Fruit fly (Drosophila melanogaster): ENCODE results near the gene nac.

Gene nac

dm6 chr3R:8333768-8334470 is 30.1 kb upstream of the nac start, which contains the start of gene Poxm (continued):
- peak; percentile 90 for TF ChIP-seq Sox102F (GFP tag; optimal IDR thresholded peaks at IDR 0.05)
- TF ChIP-seq Vsx1 (GFP tag; optimal IDR thresholded peaks at IDR 0.05) = peak; percentile 69
- peak; percentile 84 for TF ChIP-seq CG10462 (GFP tag; optimal IDR thresholded peaks at IDR 0.05)
- peak; percentile 96 for TF ChIP-seq CG10979 (tag; optimal IDR thresholded peaks at IDR 0.05)
- TF ChIP-seq mld (GFP tag; IDR thresholded peaks at IDR 0.05; ENCODE audit: partially characterized antibody) = 0 out of 3 replicates have a peak, but pooled peaks have one; percentile 49
- peak; percentile 82 for TF ChIP-seq Hsf (GFP tag; optimal IDR thresholded peaks at IDR 0.05)
- TF ChIP-seq eyg (GFP tag; optimal IDR thresholded peaks at IDR 0.05) = peak; percentile 14
- TF ChIP-seq ci (GFP tag; IDR thresholded peaks at IDR 0.05) = 0 out of 3 replicates have a peak, but pooled peaks have one; percentile 28
- TF ChIP-seq ind (GFP tag; optimal IDR thresholded peaks at IDR 0.05) = peak; percentile 86
- TF ChIP-seq lab (GFP tag; optimal IDR thresholded peaks at IDR 0.05) = peak; percentile 77
- TF ChIP-seq CG8944 (GFP tag; optimal IDR thresholded peaks at IDR 0.05) = peak; percentile 40
- peak; percentile 84 for TF ChIP-seq CG15011 (GFP tag; optimal IDR thresholded peaks at IDR 0.05)
- TF ChIP-seq Hey (tag; optimal IDR thresholded peaks at IDR 0.05) = no peak
- peak; percentile 92 for TF ChIP-seq Drgx (GFP tag; IDR thresholded peaks at IDR 0.05)
- TF ChIP-seq CG15269 (tag; optimal IDR thresholded peaks at IDR 0.05) = peak; percentile 92
- TF ChIP-seq Doc2 (GFP tag; IDR thresholded peaks at IDR 0.05) = peak; percentile 67; the same call in 1 of the 2 replicates
- peak; percentile 95 for TF ChIP-seq CG14710 (tag; optimal IDR thresholded peaks at IDR 0.05)
- peak; percentile 68; the same call in 1 of the 2 replicates for TF ChIP-seq gsb (GFP tag; IDR thresholded peaks at IDR 0.05)
- peak; percentile 79 for TF ChIP-seq ase (GFP tag; IDR thresholded peaks at IDR 0.05)
- peak; percentile 89 for TF ChIP-seq ssp (GFP tag; IDR thresholded peaks at IDR 0.05)
- TF ChIP-seq CG1832 (GFP tag; optimal IDR thresholded peaks at IDR 0.05) = peak; percentile 34
- peak; percentile 95 for TF ChIP-seq CG30403 (GFP tag; optimal IDR thresholded peaks at IDR 0.05)
- TF ChIP-seq lov (optimal IDR thresholded peaks at IDR 0.05) = no peak
- no peak for TF ChIP-seq lov (GFP tag; IDR thresholded peaks at IDR 0.05)
- peak; percentile 92 for TF ChIP-seq CG1602 (GFP tag; optimal IDR thresholded peaks at IDR 0.05)
- peak; percentile 26; the same call in 1 of the 2 replicates for TF ChIP-seq CG43689 (GFP tag; IDR thresholded peaks at IDR 0.05)
- peak; percentile 74 for TF ChIP-seq CG13123 (GFP tag; optimal IDR thresholded peaks at IDR 0.05)
- peak; percentile 94 for TF ChIP-seq dysf (GFP tag; IDR thresholded peaks at IDR 0.05)
- no peak for TF ChIP-seq CHES-1-like (GFP tag; optimal IDR thresholded peaks at IDR 0.05)
- peak; percentile 72; the same call in 2 of the 3 replicates for TF ChIP-seq gce (GFP tag; IDR thresholded peaks at IDR 0.05)
- peak; percentile 94 for TF ChIP-seq Ptx1 (GFP tag; IDR thresholded peaks at IDR 0.05)
- peak; percentile 91 for TF ChIP-seq dmrt11E (tag; optimal IDR thresholded peaks at IDR 0.05)
- no peak for TF ChIP-seq usp (GFP tag; optimal IDR thresholded peaks at IDR 0.05)
- TF ChIP-seq Sry-δ (GFP tag; optimal IDR thresholded peaks at IDR 0.05) = no peak
- peak; percentile 89 for TF ChIP-seq CG34422 (GFP tag; IDR thresholded peaks at IDR 0.05)
- peak; percentile 88 for TF ChIP-seq CG33557 (GFP tag; optimal IDR thresholded peaks at IDR 0.05)
- no peak for TF ChIP-seq ab (GFP tag; optimal IDR thresholded peaks at IDR 0.05)
- TF ChIP-seq CG34224 (GFP tag; IDR thresholded peaks at IDR 0.05; ENCODE audit: partially characterized antibody) = 0 out of 3 replicates have a peak, but pooled peaks have one; percentile 27
- TF ChIP-seq tna (GFP tag; IDR thresholded peaks at IDR 0.05; ENCODE audit: partially characterized antibody) = no peak
- TF ChIP-seq Camta (GFP tag; optimal IDR thresholded peaks at IDR 0.05) = peak; percentile 66
- TF ChIP-seq Antp (GFP tag; optimal IDR thresholded peaks at IDR 0.05) = peak; percentile 51
- TF ChIP-seq CG10147 (GFP tag; optimal IDR thresholded peaks at IDR 0.05) = peak; percentile 85
- TF ChIP-seq nmo (GFP tag; optimal IDR thresholded peaks at IDR 0.05) = peak; percentile 98
- TF ChIP-seq HLH4C (GFP tag; IDR thresholded peaks at IDR 0.05; ENCODE audit: partially characterized antibody) = no peak
- no peak for TF ChIP-seq pita (GFP tag; optimal IDR thresholded peaks at IDR 0.05)
- no peak; the same call in 1 of the 2 replicates for TF ChIP-seq CkIIα-i1 (GFP tag; IDR thresholded peaks at IDR 0.05)
- TF ChIP-seq Atf3 (GFP tag; optimal IDR thresholded peaks at IDR 0.05) = peak; percentile 27
- TF ChIP-seq Rfx (GFP tag; IDR thresholded peaks at IDR 0.05) = peak; percentile 86
- TF ChIP-seq wdn (GFP tag; IDR thresholded peaks at IDR 0.05) = peak; percentile 47; the same call in 1 of the 2 replicates

Data from whole organism, embryonic.